Worm (Caenorhabditis elegans) whole organism, late embryonic: ENCODE results near the gene nlp-60.
A peak's percentile ranks its signal among the peaks of the same experiment; 100 is the strongest.

ENCODE experiments used
- C08G9.2 ChIP-seq: sonication (generic microtip); optimal IDR thresholded peaks from 2 replicates; lab custom pipeline; 2016; ENCODE audit warnings: mild to moderate bottlenecking, missing genetic modification characterization, moderate library complexity, missing compliant biosample characterization
- C38D4.7 ChIP-seq: fragments of 200-800 bp; sonication (Bioruptor generic); optimal IDR thresholded peaks from 2 replicates; lab custom pipeline; 2018; ENCODE audit warnings: mild to moderate bottlenecking, missing genetic modification characterization, moderate library complexity, missing compliant biosample characterization
- K02D7.2 ChIP-seq: sonication (generic microtip); optimal IDR thresholded peaks from 2 replicates; lab custom pipeline; 2017; ENCODE audit warnings: mild to moderate bottlenecking, missing genetic modification characterization, missing compliant biosample characterization
- K09A11.1 ChIP-seq: sonication (generic microtip); optimal IDR thresholded peaks from 2 replicates; lab custom pipeline; 2017; ENCODE audit warnings: antibody characterized with exemption, mild to moderate bottlenecking, missing genetic modification characterization, missing compliant biosample characterization; ENCODE audit not compliant: insufficient read depth
- T23F11.4 ChIP-seq: fragments of 200-800 bp; sonication (Bioruptor generic); optimal IDR thresholded peaks from 2 replicates; lab custom pipeline; 2018; ENCODE audit warnings: mild to moderate bottlenecking, missing genetic modification characterization, missing compliant biosample characterization
- ahr-1 ChIP-seq: sonication (generic microtip); optimal IDR thresholded peaks from 2 replicates; lab custom pipeline; 2016; ENCODE audit warnings: missing genetic modification characterization, missing compliant biosample characterization
- ama-1 ChIP-seq: fragments of 150-350 bp; optimal IDR thresholded peaks from 2 replicates; lab custom pipeline; 2014
- ceh-14 ChIP-seq: sonication (generic microtip); optimal IDR thresholded peaks from 2 replicates; lab custom pipeline; 2016; ENCODE audit warnings: missing genotype, missing genetic modification characterization, missing compliant biosample characterization
- ceh-19 ChIP-seq: fragments of 200-800 bp; sonication (Bioruptor generic); optimal IDR thresholded peaks from 2 replicates; lab custom pipeline; 2018; ENCODE audit warnings: mild to moderate bottlenecking, missing genetic modification characterization, missing compliant biosample characterization
- ceh-22 ChIP-seq: sonication (generic microtip); optimal IDR thresholded peaks from 2 replicates; lab custom pipeline; 2017; ENCODE audit warnings: missing biosample characterization, missing genetic modification characterization
- ceh-31 ChIP-seq: sonication (generic microtip); optimal IDR thresholded peaks from 2 replicates; lab custom pipeline; 2016; ENCODE audit warnings: missing genetic modification characterization, missing compliant biosample characterization
- ceh-48 ChIP-seq: sonication (generic microtip); optimal IDR thresholded peaks from 2 replicates; lab custom pipeline; 2016; ENCODE audit warnings: missing genetic modification characterization, inconsistent platforms, missing compliant biosample characterization
- dmd-4 ChIP-seq: sonication (generic microtip); optimal IDR thresholded peaks from 2 replicates; lab custom pipeline; 2016; ENCODE audit warnings: borderline replicate concordance, missing genetic modification characterization, missing compliant biosample characterization
- dve-1 ChIP-seq: sonication (generic microtip); optimal IDR thresholded peaks from 2 replicates; lab custom pipeline; 2017; ENCODE audit warnings: antibody characterized with exemption, mild to moderate bottlenecking, missing genetic modification characterization, missing compliant biosample characterization
- eyg-1 ChIP-seq: sonication (generic microtip); optimal IDR thresholded peaks from 2 replicates; lab custom pipeline; 2016; ENCODE audit warnings: missing genotype, missing genetic modification characterization, missing compliant biosample characterization
- fkh-10 ChIP-seq: fragments of 150-350 bp; optimal IDR thresholded peaks from 2 replicates; lab custom pipeline; 2014; ENCODE audit warnings: missing biosample characterization, missing genetic modification reagents, missing genetic modification characterization
- fkh-6 ChIP-seq: sonication (generic microtip); optimal IDR thresholded peaks from 2 replicates; lab custom pipeline; 2016; ENCODE audit warnings: missing genetic modification characterization, missing compliant biosample characterization
- hlh-13 ChIP-seq: fragments of 200-800 bp; sonication (Bioruptor generic); optimal IDR thresholded peaks from 2 replicates; lab custom pipeline; 2018; ENCODE audit warnings: mild to moderate bottlenecking, missing genetic modification characterization, missing compliant biosample characterization
- hlh-15 ChIP-seq: sonication (generic microtip); optimal IDR thresholded peaks from 2 replicates; lab custom pipeline; 2016; ENCODE audit warnings: missing genetic modification characterization, missing compliant biosample characterization
- hlh-6 ChIP-seq: sonication (generic microtip); optimal IDR thresholded peaks from 2 replicates; lab custom pipeline; 2016; ENCODE audit warnings: missing genotype, missing genetic modification characterization, missing compliant biosample characterization
- lim-6 ChIP-seq: sonication (generic microtip); optimal IDR thresholded peaks from 2 replicates; lab custom pipeline; 2016; ENCODE audit warnings: missing genetic modification characterization, missing compliant biosample characterization
- mec-3 ChIP-seq: sonication (generic microtip); optimal IDR thresholded peaks from 2 replicates; lab custom pipeline; 2016; ENCODE audit warnings: borderline replicate concordance, missing genetic modification characterization, missing compliant biosample characterization
- nfya-1 ChIP-seq: sonication (generic microtip); optimal IDR thresholded peaks from 2 replicates; lab custom pipeline; 2017; ENCODE audit warnings: missing genetic modification characterization, mild to moderate bottlenecking, missing compliant biosample characterization, antibody characterized with exemption, moderate library complexity
- npax-4 ChIP-seq: sonication (generic microtip); optimal IDR thresholded peaks from 2 replicates; lab custom pipeline; 2016; ENCODE audit warnings: missing genetic modification characterization, missing compliant biosample characterization
- odd-2 ChIP-seq: sonication (generic microtip); optimal IDR thresholded peaks from 2 replicates; lab custom pipeline; 2017; ENCODE audit warnings: antibody characterized with exemption, mild to moderate bottlenecking, missing genetic modification characterization, missing compliant biosample characterization
- pag-3 ChIP-seq: sonication (generic microtip); optimal IDR thresholded peaks from 2 replicates; lab custom pipeline; 2016; ENCODE audit warnings: missing compliant biosample characterization, missing genetic modification characterization, borderline replicate concordance
- pat-9 ChIP-seq: fragments of 200-800 bp; sonication (Bioruptor generic); optimal IDR thresholded peaks from 2 replicates; lab custom pipeline; 2018; ENCODE audit warnings: mild to moderate bottlenecking, missing genetic modification characterization, moderate library complexity, missing compliant biosample characterization
- pros-1 ChIP-seq: fragments of 150-350 bp; optimal IDR thresholded peaks from 2 replicates; lab custom pipeline; 2014; ENCODE audit warnings: missing biosample characterization, missing genetic modification reagents, missing genetic modification characterization
- sdc-2 ChIP-seq: sonication (generic microtip); optimal IDR thresholded peaks from 2 replicates; lab custom pipeline; 2016; ENCODE audit warnings: missing genotype, missing genetic modification characterization, missing compliant biosample characterization
- sox-2 ChIP-seq: fragments of 200-800 bp; sonication (Bioruptor generic); IDR thresholded peaks from 2 replicates; pipeline ENCODE4 v1.3.6; 2022; ENCODE audit warnings: missing genetic modification reagents, missing genetic modification characterization, missing compliant biosample characterization
- sox-4 ChIP-seq: sonication (generic microtip); optimal IDR thresholded peaks from 2 replicates; lab custom pipeline; 2017; ENCODE audit warnings: mild to moderate bottlenecking, missing genetic modification characterization, inconsistent platforms, missing compliant biosample characterization
- tbx-2 ChIP-seq: sonication (generic microtip); optimal IDR thresholded peaks from 2 replicates; lab custom pipeline; 2016; ENCODE audit warnings: missing genetic modification characterization, missing compliant biosample characterization
- tbx-7 ChIP-seq: sonication (generic microtip); optimal IDR thresholded peaks from 2 replicates; lab custom pipeline; 2016; ENCODE audit warnings: missing genotype, missing genetic modification characterization, missing compliant biosample characterization
- ttx-3 ChIP-seq: sonication (generic microtip); optimal IDR thresholded peaks from 2 replicates; lab custom pipeline; 2016; ENCODE audit warnings: missing genetic modification reagents, missing genetic modification characterization, missing compliant biosample characterization
- unc-3 ChIP-seq, 2 experiments: fragments of 200-800 bp in 1 of 2; sonication (Bioruptor generic) in 1 of 2; sonication (generic microtip) in 1 of 2; conservative IDR thresholded peaks in 1 of 2; optimal IDR thresholded peaks in 1 of 2; 2 replicates each; pipeline versions ENCODE4 v1.3.6 to Lab custom; 2016 to 2022; ENCODE audit warnings: missing compliant biosample characterization in 2 of 2, missing genetic modification characterization in 2 of 2, missing genetic modification reagents in 1 of 2
- unc-42 ChIP-seq: sonication (generic microtip); optimal IDR thresholded peaks from 2 replicates; lab custom pipeline; 2016; ENCODE audit warnings: missing genotype, missing genetic modification characterization, missing compliant biosample characterization
- unc-55 ChIP-seq: sonication (generic microtip); optimal IDR thresholded peaks from 2 replicates; lab custom pipeline; 2017; ENCODE audit warnings: missing biosample characterization, missing genetic modification reagents, missing genetic modification characterization
- ztf-16 ChIP-seq: sonication (generic microtip); optimal IDR thresholded peaks from 2 replicates; lab custom pipeline; 2017; ENCODE audit warnings: missing genetic modification characterization, missing compliant biosample characterization

The nlp-60 gene

DNA sequence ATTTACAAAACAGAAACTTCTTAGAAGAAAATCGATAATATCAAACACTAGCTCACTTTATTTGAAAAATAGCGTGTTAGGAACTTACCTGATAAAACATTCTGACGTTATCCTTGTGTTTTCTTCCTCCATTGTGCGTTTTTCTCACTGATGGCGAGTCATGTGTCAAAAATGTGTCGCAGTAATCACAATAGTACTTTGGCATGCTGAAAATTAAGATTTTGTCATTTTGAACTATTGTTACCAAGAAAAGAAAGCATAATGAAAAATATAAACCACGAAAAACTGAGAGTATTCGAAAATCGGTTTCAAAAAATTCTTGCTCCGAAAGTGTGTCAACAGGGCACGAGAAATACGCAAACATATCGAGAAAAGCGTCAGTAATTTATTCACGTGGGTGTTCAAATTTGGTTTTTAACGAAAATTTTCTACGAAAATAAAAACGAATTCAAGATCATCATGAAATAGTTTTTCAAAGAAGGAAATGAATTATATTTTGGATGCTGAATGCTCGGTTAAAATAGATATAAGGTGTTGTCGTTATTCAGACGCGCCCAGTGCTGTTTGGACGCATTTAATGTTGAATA lies 8.6 kb upstream of the nlp-60 start, which contains the start of gene snrp-3 (continued):
- TF ChIP-seq ceh-31 (tag; lab: Kevin White, UChicago) (no peak), ceh-22 (no peak), npax-4 (tag; lab: Kevin White, UChicago) (no peak), unc-42 (tag; lab: Kevin White, UChicago) (peak; percentile 56), T23F11.4 (GFP tag; lab: Kevin White, UChicago) (no peak), tbx-7 (no peak), ttx-3 (no peak), ama-1 (lab: Kevin White, UChicago) (peak; percentile 8), C38D4.7 (no peak), ztf-16 (tag; lab: Kevin White, UChicago) (no peak), C08G9.2 (tag; lab: Kevin White, UChicago) (no peak), K09A11.1 (tag; lab: Kevin White, UChicago) (no peak), sox-4 (no peak), fkh-6 (tag; lab: Kevin White, UChicago) (no peak), dmd-4 (tag; lab: Kevin White, UChicago) (no peak), sox-2 (GFP tag; lab: Robert Waterston, UW) (no peak)

DNA sequence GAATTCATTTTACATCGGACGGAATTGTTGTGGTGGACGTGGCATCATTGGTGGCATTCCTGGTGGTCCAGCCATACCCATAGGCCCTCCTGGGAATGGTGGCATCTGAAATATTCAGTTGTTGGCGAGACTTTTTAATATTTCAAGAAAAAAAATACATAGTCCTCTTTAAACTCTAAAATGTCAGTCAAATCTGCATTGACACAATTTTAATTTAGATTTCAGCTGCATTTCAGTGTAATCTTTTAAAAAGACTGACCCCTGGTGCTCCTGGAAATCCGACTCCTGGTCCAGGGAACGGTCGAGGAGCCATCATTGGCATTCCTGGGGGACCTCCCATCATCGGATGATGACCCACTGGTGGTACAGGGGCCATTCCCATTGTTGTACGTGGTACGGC lies 7.8 kb upstream of the nlp-60 start:
- TF ChIP-seq ceh-19 (GFP tag; lab: Kevin White, UChicago) (no peak), ahr-1 (no peak), unc-55 (GFP tag; lab: Kevin White, UChicago) (no peak), ceh-14 (tag; lab: Kevin White, UChicago) (no peak), hlh-13 (GFP tag; lab: Kevin White, UChicago) (no peak), odd-2 (tag; lab: Kevin White, UChicago) (no peak), fkh-10 (GFP tag; lab: Kevin White, UChicago) (no peak), pros-1 (tag; lab: Kevin White, UChicago) (no peak), tbx-2 (no peak), ceh-48 (tag; lab: Kevin White, UChicago) (no peak), K02D7.2 (no peak), pag-3 (tag; lab: Kevin White, UChicago) (no peak), pat-9 (no peak), dmd-4 (tag; lab: Kevin White, UChicago) (no peak)
- TF ChIP-seq, all 69 proteins: peak for 0

DNA sequence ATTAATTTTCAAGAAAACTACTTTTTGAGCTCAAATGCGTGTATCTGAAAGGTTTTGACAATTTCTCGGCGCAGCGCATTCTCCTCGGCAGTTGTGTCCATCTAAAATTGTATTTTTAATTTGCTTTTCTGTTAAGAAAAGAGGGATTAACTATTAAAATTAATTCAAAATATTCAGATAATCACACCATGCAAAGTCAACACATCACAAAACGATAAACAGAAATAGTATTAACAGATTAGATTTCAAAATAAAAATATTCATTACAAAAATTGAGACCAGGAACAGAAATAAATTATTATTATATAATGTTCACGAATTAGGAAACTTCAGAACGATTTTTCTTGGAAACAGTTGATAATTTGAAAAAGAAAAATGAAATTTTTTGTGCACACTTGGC lies 7.4 kb upstream of the nlp-60 start, which contains the start of gene pole-2:
pole-2 (minus strand) TSS at position 101 of the 400 bp plus-strand sequence.
- TF ChIP-seq unc-3 (GFP tag; conservative IDR thresholded peaks at IDR 0.05; lab: Robert Waterston, UW) (no peak), unc-3 (tag; optimal IDR thresholded peaks at IDR 0.05; lab: Kevin White, UChicago) (no peak), tbx-2 (no peak)

DNA sequence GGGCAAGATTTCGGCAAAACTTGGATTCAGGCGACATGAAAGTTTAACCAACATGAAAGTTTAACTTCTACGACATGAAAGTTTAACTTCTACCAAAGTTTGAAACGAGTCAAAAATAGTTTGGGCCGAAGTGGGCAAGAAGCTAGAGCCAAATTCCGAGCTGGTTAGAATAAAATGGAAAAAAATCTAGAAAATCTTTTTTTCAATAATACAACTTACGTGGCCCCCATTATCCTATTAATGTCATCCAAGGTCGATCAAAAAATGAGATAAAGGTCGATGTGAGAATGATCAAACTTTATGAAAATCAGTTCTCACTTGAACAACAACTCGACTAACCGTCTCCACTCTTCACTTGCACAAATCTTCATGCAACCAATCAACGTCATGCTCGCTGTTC lies 1.8 kb downstream of the nlp-60 start, which contains the start of gene F08B4.8:
F08B4.8 (plus strand) TSS at position 301 of the 400 bp plus-strand sequence.
- TF ChIP-seq sox-4, result no peak
- no peak for TF ChIP-seq nfya-1
- no peak for TF ChIP-seq ceh-19 (GFP tag; lab: Kevin White, UChicago)
- TF ChIP-seq tbx-7, result no peak
- TF ChIP-seq K09A11.1 (tag; lab: Kevin White, UChicago), result no peak
- TF ChIP-seq ztf-16 (tag; lab: Kevin White, UChicago), result no peak
- TF ChIP-seq eyg-1 (tag; lab: Kevin White, UChicago), result no peak
- no peak for TF ChIP-seq mec-3
- no peak for TF ChIP-seq dve-1 (tag; lab: Kevin White, UChicago)
- no peak for TF ChIP-seq sdc-2 (tag; lab: Kevin White, UChicago)
- no peak for TF ChIP-seq ceh-31 (tag; lab: Kevin White, UChicago)
- TF ChIP-seq unc-42 (tag; lab: Kevin White, UChicago), result no peak
- no peak for TF ChIP-seq hlh-6 (tag; lab: Kevin White, UChicago)
- no peak for TF ChIP-seq unc-55 (GFP tag; lab: Kevin White, UChicago)
- no peak for TF ChIP-seq dmd-4 (tag; lab: Kevin White, UChicago)
- TF ChIP-seq ceh-14 (tag; lab: Kevin White, UChicago), result no peak
- TF ChIP-seq hlh-15 (tag; lab: Kevin White, UChicago), result no peak
- TF ChIP-seq fkh-6 (tag; lab: Kevin White, UChicago), result no peak
- no peak for TF ChIP-seq lim-6 (tag; lab: Kevin White, UChicago)
